Worm (Caenorhabditis elegans) whole organism, young adult: ENCODE measurements around the gene hsp-16.2.

Experiments
- D2030.7 ChIP-seq: fragments of 200-800 bp; sonication (Bioruptor generic); IDR thresholded peaks from 2 replicates; pipeline ENCODE4 v1.3.6; 2022; ENCODE audit warnings: missing genetic modification reagents, missing genetic modification characterization, missing compliant biosample characterization
- F37B4.10 ChIP-seq: fragments of 200-800 bp; sonication (Bioruptor generic); IDR thresholded peaks from 2 replicates; pipeline ENCODE4 v1.3.6; 2022; ENCODE audit warnings: missing genetic modification characterization, missing compliant biosample characterization
- K11D2.4 ChIP-seq: fragments of 200-800 bp; sonication (Bioruptor generic); IDR thresholded peaks from 2 replicates; pipeline ENCODE4 v1.3.6; 2022; ENCODE audit warnings: missing genetic modification reagents, missing genetic modification characterization, missing compliant biosample characterization
- Y95B8A.8 ChIP-seq: fragments of 200-800 bp; sonication (Bioruptor generic); IDR thresholded peaks from 2 replicates; pipeline ENCODE4 v1.3.6; 2022; ENCODE audit warnings: missing genetic modification reagents, missing genetic modification characterization, missing compliant biosample characterization
- akir-1 ChIP-seq: fragments of 200-800 bp; sonication (Bioruptor generic); optimal IDR thresholded peaks from 2 replicates; lab custom pipeline; 2018; ENCODE audit warnings: mild to moderate bottlenecking, missing genetic modification characterization, moderate library complexity, missing compliant biosample characterization
- attf-5 ChIP-seq: fragments of 200-800 bp; sonication (Bioruptor generic); optimal IDR thresholded peaks from 2 replicates; lab custom pipeline; 2018; ENCODE audit warnings: mild to moderate bottlenecking, missing genetic modification characterization, missing compliant biosample characterization
- cebp-1 ChIP-seq, 2 experiments: fragments of 200-800 bp in 1 of 2; sonication (Bioruptor generic) in 1 of 2; sonication (generic microtip) in 1 of 2; IDR thresholded peaks in 1 of 2; optimal IDR thresholded peaks in 1 of 2; 2 replicates each; pipeline versions ENCODE4 v1.3.6 to Lab custom; 2017 to 2022; ENCODE audit warnings: missing compliant biosample characterization in 2 of 2, missing genetic modification characterization in 2 of 2, mild to moderate bottlenecking in 1 of 2, missing genetic modification reagents in 1 of 2, moderate library complexity in 1 of 2
- ceh-100 ChIP-seq: fragments of 200-800 bp; sonication (Bioruptor generic); IDR thresholded peaks from 2 replicates; pipeline ENCODE4 v1.3.6; 2022; ENCODE audit warnings: missing genetic modification reagents, missing genetic modification characterization, missing compliant biosample characterization
- egl-44 ChIP-seq: fragments of 200-800 bp; sonication (Bioruptor generic); IDR thresholded peaks from 2 replicates; pipeline ENCODE4 v1.3.6; 2022; ENCODE audit warnings: missing genetic modification reagents, missing genetic modification characterization, missing compliant biosample characterization
- hlh-12 ChIP-seq: sonication (generic microtip); optimal IDR thresholded peaks from 2 replicates; lab custom pipeline; 2016; ENCODE audit warnings: missing genetic modification characterization, missing compliant biosample characterization
- hlh-26 ChIP-seq: fragments of 200-800 bp; sonication (Bioruptor generic); conservative IDR thresholded peaks from 2 replicates; pipeline ENCODE4 v1.3.6; 2022; ENCODE audit warnings: missing genetic modification reagents, missing genetic modification characterization, missing compliant biosample characterization
- lag-1 ChIP-seq: fragments of 200-800 bp; sonication (Bioruptor generic); IDR thresholded peaks from 2 replicates; pipeline ENCODE4 v1.3.6; 2022; ENCODE audit warnings: missing genetic modification reagents, missing genetic modification characterization, missing compliant biosample characterization
- lir-1 ChIP-seq: fragments of 200-800 bp; sonication (Bioruptor generic); conservative IDR thresholded peaks from 2 replicates; pipeline ENCODE4 v1.3.6; 2022; ENCODE audit warnings: missing genetic modification reagents, missing genetic modification characterization, missing compliant biosample characterization
- madf-3 ChIP-seq: fragments of 200-800 bp; sonication (Bioruptor generic); IDR thresholded peaks from 2 replicates; pipeline ENCODE4 v1.3.6; 2022; ENCODE audit warnings: missing genetic modification reagents, missing genetic modification characterization, missing compliant biosample characterization
- madf-8 ChIP-seq: fragments of 200-800 bp; sonication (Bioruptor generic); conservative IDR thresholded peaks from 2 replicates; pipeline ENCODE4 v1.3.6; 2022; ENCODE audit warnings: missing genetic modification reagents, missing genetic modification characterization, missing compliant biosample characterization
- mel-28 ChIP-seq: sonication (generic microtip); optimal IDR thresholded peaks from 2 replicates; lab custom pipeline; 2016; ENCODE audit warnings: borderline replicate concordance, mild to moderate bottlenecking, missing genetic modification characterization, missing compliant biosample characterization
- nhr-179 ChIP-seq: sonication (generic microtip); optimal IDR thresholded peaks from 2 replicates; lab custom pipeline; 2016; ENCODE audit warnings: mild to moderate bottlenecking, missing genetic modification characterization, missing compliant biosample characterization
- nhr-80 ChIP-seq: sonication (generic microtip); optimal IDR thresholded peaks from 2 replicates; lab custom pipeline; 2016; ENCODE audit warnings: missing genetic modification characterization, missing compliant biosample characterization
- pha-4 ChIP-seq: fragments of 150-350 bp; sonication (generic microtip); optimal IDR thresholded peaks from 2 replicates; lab custom pipeline; 2014; ENCODE audit warnings: missing biosample characterization, missing genetic modification reagents, missing genetic modification characterization
- sea-2 ChIP-seq: fragments of 200-800 bp; sonication (Bioruptor generic); IDR thresholded peaks from 2 replicates; pipeline ENCODE4 v1.3.6; 2022; ENCODE audit warnings: missing genetic modification characterization, missing compliant biosample characterization
- tbx-9 ChIP-seq: sonication (generic microtip); optimal IDR thresholded peaks from 2 replicates; lab custom pipeline; 2016; ENCODE audit warnings: borderline replicate concordance, missing genetic modification characterization, inconsistent platforms, missing compliant biosample characterization
- xnd-1 ChIP-seq: sonication (generic microtip); optimal IDR thresholded peaks from 2 replicates; lab custom pipeline; 2016; ENCODE audit warnings: missing genotype, missing genetic modification reagents, missing genetic modification characterization, missing compliant biosample characterization
- zfh-2 ChIP-seq: fragments of 200-800 bp; sonication (Bioruptor generic); conservative IDR thresholded peaks from 2 replicates; pipeline ENCODE4 v1.3.6; 2022; ENCODE audit warnings: missing genetic modification reagents, missing genetic modification characterization, missing compliant biosample characterization
- ztf-28 ChIP-seq: fragments of 200-800 bp; sonication (Bioruptor generic); IDR thresholded peaks from 2 replicates; pipeline ENCODE4 v1.3.6; 2022; ENCODE audit warnings: missing genetic modification reagents, missing genetic modification characterization, missing compliant biosample characterization
- ztf-3 ChIP-seq: fragments of 200-800 bp; sonication (Bioruptor generic); optimal IDR thresholded peaks from 2 replicates; lab custom pipeline; 2018; ENCODE audit warnings: mild to moderate bottlenecking, missing genetic modification characterization, missing compliant biosample characterization

The hsp-16.2 gene

DNA sequence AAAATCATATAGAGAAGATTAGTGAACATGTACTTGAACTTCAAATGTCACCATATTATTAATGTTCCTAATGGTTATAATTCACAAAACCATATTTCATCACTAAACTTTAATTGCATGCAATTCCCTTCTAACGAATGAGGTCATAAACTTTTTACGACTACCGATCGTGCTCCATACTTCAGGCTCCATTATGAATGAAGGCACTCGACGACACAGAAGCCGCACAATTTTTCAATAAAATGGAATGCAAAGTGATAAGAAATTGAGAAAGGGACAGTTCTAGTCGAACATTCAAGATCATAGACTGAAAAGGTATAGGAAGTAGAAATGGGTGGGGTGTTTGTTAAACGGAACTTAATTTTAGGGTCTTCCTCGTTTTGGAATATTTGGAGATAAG lies 48.7 kb downstream of the hsp-16.2 start:
- TF ChIP-seq nhr-80 (tag; lab: Kevin White, UChicago), result peak; percentile 32
- TF ChIP-seq cebp-1 (GFP tag; IDR thresholded peaks at IDR 0.05; lab: Robert Waterston, UW), result no peak
- TF ChIP-seq cebp-1 (tag; optimal IDR thresholded peaks at IDR 0.05; lab: Kevin White, UChicago), result no peak
- TF ChIP-seq nhr-179, result no peak
- no peak for TF ChIP-seq D2030.7 (GFP tag; lab: Robert Waterston, UW)
- TF ChIP-seq akir-1 (GFP tag; lab: Kevin White, UChicago), result no peak

ce11 chrV:1755589-1755988 lies 49.2 kb downstream of the hsp-16.2 start, which contains the start of gene ZK697.14:
Gene ZK697.14 (minus strand): TSS chrV:1755689.
- no peak for TF ChIP-seq attf-5
- TF ChIP-seq lag-1 (GFP tag; lab: Robert Waterston, UW), result no peak
- TF ChIP-seq sea-2, result no peak
- no peak for TF ChIP-seq K11D2.4 (GFP tag; lab: Robert Waterston, UW)
- no peak for TF ChIP-seq hlh-12 (tag; lab: Kevin White, UChicago)
- TF ChIP-seq madf-3 (GFP tag; lab: Robert Waterston, UW), result no peak
- TF ChIP-seq ceh-100 (GFP tag; lab: Robert Waterston, UW), result no peak
- no peak for TF ChIP-seq lir-1 (GFP tag; lab: Robert Waterston, UW)
- no peak for TF ChIP-seq Y95B8A.8 (GFP tag; lab: Robert Waterston, UW)
- TF ChIP-seq hlh-26, result no peak
- no peak for TF ChIP-seq zfh-2 (GFP tag; lab: Robert Waterston, UW)
- TF ChIP-seq tbx-9 (tag; lab: Kevin White, UChicago), result no peak
- TF ChIP-seq madf-8, result no peak
- TF ChIP-seq ztf-28 (GFP tag; lab: Robert Waterston, UW), result no peak
- TF ChIP-seq egl-44 (GFP tag; lab: Robert Waterston, UW), result no peak
- no peak for TF ChIP-seq F37B4.10
- no peak for TF ChIP-seq mel-28 (tag; lab: Kevin White, UChicago)
- no peak for TF ChIP-seq pha-4
- no peak for TF ChIP-seq ztf-3 (GFP tag; lab: Kevin White, UChicago)
- TF ChIP-seq xnd-1 (tag; lab: Kevin White, UChicago), result no peak
